Fruit fly (Drosophila melanogaster) whole organism, embryonic: ENCODE data around the gene CG6126.
A peak's percentile ranks its signal among the peaks of the same experiment; 100 is the strongest.

Experiments
- Blimp-1 ChIP-seq: fragments of 200-800 bp; sonication (Bioruptor generic); optimal IDR thresholded peaks from 3 replicates; lab custom pipeline; 2018; ENCODE audit warnings: missing biosample characterization, missing genetic modification characterization, mild to moderate bottlenecking, moderate library complexity, missing genetic modification reagents
- CG11247 ChIP-seq: fragments of 200-800 bp; sonication (Bioruptor generic); IDR thresholded peaks from 2 replicates; pipeline ENCODE4 v1.3.6; 2022; ENCODE audit warnings: missing biosample characterization, missing genetic modification characterization
- CG1233 ChIP-seq: fragments of 200-800 bp; sonication (Bioruptor generic); optimal IDR thresholded peaks from 4 replicates; lab custom pipeline; 2018; ENCODE audit warnings: missing biosample characterization, mild to moderate bottlenecking, missing genetic modification characterization
- CG12659 ChIP-seq: fragments of 200-800 bp; sonication (Bioruptor generic); optimal IDR thresholded peaks from 3 replicates; lab custom pipeline; 2017; ENCODE audit warnings: mild to moderate bottlenecking, missing biosample characterization, missing genetic modification reagents, missing genetic modification characterization
- CG13775 ChIP-seq: fragments of 200-800 bp; sonication (Bioruptor generic); optimal IDR thresholded peaks from 3 replicates; lab custom pipeline; 2017; ENCODE audit warnings: missing biosample characterization, mild to moderate bottlenecking, missing genetic modification characterization
- CG15073 ChIP-seq: fragments of 200-800 bp; sonication (Bioruptor generic); optimal IDR thresholded peaks from 2 replicates; lab custom pipeline; 2016; ENCODE audit warnings: missing biosample characterization, missing genetic modification characterization
- CG1647 ChIP-seq: fragments of 200-800 bp; sonication (Bioruptor generic); optimal IDR thresholded peaks from 3 replicates; lab custom pipeline; 2016; ENCODE audit warnings: missing biosample characterization, missing genetic modification characterization
- CG16813 ChIP-seq: fragments of 200-800 bp; sonication (Bioruptor generic); IDR thresholded peaks from 3 replicates; pipeline ENCODE4 v1.3.6; 2022; ENCODE audit warnings: missing biosample characterization, missing genetic modification characterization; ENCODE audit not compliant: partially characterized antibody
- CG18262 ChIP-seq: fragments of 200-800 bp; optimal IDR thresholded peaks from 3 replicates; lab custom pipeline; 2019; ENCODE audit warnings: missing biosample characterization, mild to moderate bottlenecking, missing genetic modification characterization, moderate library complexity
- CG18764 ChIP-seq: fragments of 200-800 bp; sonication (Bioruptor generic); optimal IDR thresholded peaks from 3 replicates; lab custom pipeline; 2016; ENCODE audit warnings: missing biosample characterization, missing genetic modification characterization
- CG30020 ChIP-seq: fragments of 200-800 bp; optimal IDR thresholded peaks from 2 replicates; lab custom pipeline; 2019; ENCODE audit warnings: missing biosample characterization, mild to moderate bottlenecking, missing genetic modification characterization, moderate library complexity
- CG3065 ChIP-seq: fragments of 200-800 bp; sonication (Bioruptor generic); optimal IDR thresholded peaks from 2 replicates; lab custom pipeline; 2016; ENCODE audit warnings: missing biosample characterization, missing genetic modification characterization
- CG32767 ChIP-seq: fragments of 200-800 bp; sonication (Bioruptor generic); IDR thresholded peaks from 2 replicates; pipeline ENCODE4 v1.3.6; 2022; ENCODE audit warnings: missing biosample characterization, missing genetic modification characterization
- CG3838 ChIP-seq: fragments of 200-800 bp; sonication (Bioruptor generic); optimal IDR thresholded peaks from 3 replicates; lab custom pipeline; 2016; ENCODE audit warnings: missing biosample characterization, missing genetic modification characterization
- CG6272 ChIP-seq: fragments of 200-800 bp; sonication (Bioruptor generic); IDR thresholded peaks from 2 replicates; pipeline ENCODE4 v1.3.6; 2022; ENCODE audit warnings: missing biosample characterization, missing genetic modification characterization
- CG7372 ChIP-seq: fragments of 200-800 bp; sonication (Bioruptor generic); IDR thresholded peaks from 2 replicates; pipeline ENCODE4 v1.3.6; 2022; ENCODE audit warnings: missing biosample characterization, missing genetic modification characterization
- CG7745 ChIP-seq: fragments of 200-800 bp; sonication (Bioruptor generic); optimal IDR thresholded peaks from 2 replicates; lab custom pipeline; 2018; ENCODE audit warnings: missing biosample characterization, mild to moderate bottlenecking, missing genetic modification characterization, moderate library complexity
- CG7987 ChIP-seq: fragments of 200-800 bp; sonication (Bioruptor generic); optimal IDR thresholded peaks from 2 replicates; lab custom pipeline; 2018; ENCODE audit warnings: missing biosample characterization, mild to moderate bottlenecking, missing genetic modification characterization, moderate library complexity
- CG8089 ChIP-seq: fragments of 200-800 bp; sonication (Bioruptor generic); optimal IDR thresholded peaks from 3 replicates; lab custom pipeline; 2016; ENCODE audit warnings: missing biosample characterization, missing genetic modification characterization
- CG9727 ChIP-seq: fragments of 200-800 bp; sonication (Bioruptor generic); optimal IDR thresholded peaks from 3 replicates; lab custom pipeline; 2017; ENCODE audit warnings: missing biosample characterization, mild to moderate bottlenecking, missing genetic modification characterization
- D ChIP-seq, 2 experiments: fragments of 200-800 bp in 1 of 2; fragments of >200 bp in 1 of 2; sonication (Bioruptor generic) in 1 of 2; optimal IDR thresholded peaks; 2 replicates in 1 of 2; 3 replicates in 1 of 2; lab custom pipeline; 2017; ENCODE audit warnings: mild to moderate bottlenecking in 1 of 2, missing biosample characterization in 1 of 2, missing genetic modification characterization in 1 of 2, missing genetic modification reagents in 1 of 2
- Doc3 ChIP-seq: fragments of 200-800 bp; sonication (Bioruptor generic); IDR thresholded peaks from 3 replicates; pipeline ENCODE4 v1.3.6; 2022; ENCODE audit warnings: missing biosample characterization, missing genetic modification characterization; ENCODE audit not compliant: partially characterized antibody
- Fer3 ChIP-seq: fragments of 200-800 bp; sonication (Bioruptor generic); optimal IDR thresholded peaks from 2 replicates; lab custom pipeline; 2018; ENCODE audit warnings: missing biosample characterization, mild to moderate bottlenecking, missing genetic modification characterization, moderate library complexity
- Hey ChIP-seq: fragments of 200-800 bp; sonication (Bioruptor generic); optimal IDR thresholded peaks from 3 replicates; lab custom pipeline; 2018; ENCODE audit warnings: missing biosample characterization, mild to moderate bottlenecking, missing genetic modification characterization
- HmgD ChIP-seq: fragments of 200-800 bp; sonication (Bioruptor generic); optimal IDR thresholded peaks from 3 replicates; lab custom pipeline; 2016; ENCODE audit warnings: missing biosample characterization, missing genetic modification characterization
- Lim3 ChIP-seq: fragments of 200-800 bp; sonication (Bioruptor generic); IDR thresholded peaks from 2 replicates; pipeline ENCODE4 v1.3.6; 2022; ENCODE audit warnings: missing biosample characterization, missing genetic modification characterization
- MESR4 ChIP-seq: fragments of 200-800 bp; sonication (Bioruptor generic); optimal IDR thresholded peaks from 2 replicates; lab custom pipeline; 2018; ENCODE audit warnings: missing biosample characterization, mild to moderate bottlenecking, missing genetic modification characterization, moderate library complexity
- Mrtf ChIP-seq: fragments of 200-800 bp; sonication (Bioruptor generic); IDR thresholded peaks from 3 replicates; pipeline ENCODE4 v1.3.6; 2022; ENCODE audit warnings: missing biosample characterization, missing genetic modification characterization
- Sox100B ChIP-seq: fragments of 200-800 bp; sonication (Bioruptor generic); optimal IDR thresholded peaks from 3 replicates; lab custom pipeline; 2018; ENCODE audit warnings: missing biosample characterization, mild to moderate bottlenecking, missing genetic modification characterization
- ap ChIP-seq: fragments of 200-800 bp; sonication (Bioruptor generic); IDR thresholded peaks from 2 replicates; pipeline ENCODE4 v1.3.6; 2022; ENCODE audit warnings: missing biosample characterization, missing genetic modification characterization
- bbx ChIP-seq: fragments of 200-800 bp; sonication (Bioruptor generic); IDR thresholded peaks from 2 replicates; pipeline ENCODE4 v1.3.6; 2022; ENCODE audit warnings: missing biosample characterization, missing genetic modification characterization; ENCODE audit not compliant: partially characterized antibody
- danr ChIP-seq: fragments of 200-800 bp; sonication (Bioruptor generic); IDR thresholded peaks from 2 replicates; pipeline ENCODE4 v1.3.6; 2022; ENCODE audit warnings: missing biosample characterization, missing genetic modification characterization
- dimm ChIP-seq: fragments of 200-800 bp; sonication (Bioruptor generic); IDR thresholded peaks from 2 replicates; pipeline ENCODE4 v1.3.6; 2022; ENCODE audit warnings: missing biosample characterization, missing genetic modification characterization
- disco-r ChIP-seq: fragments of 200-800 bp; sonication (Bioruptor generic); optimal IDR thresholded peaks from 2 replicates; lab custom pipeline; 2016; ENCODE audit warnings: missing biosample characterization, missing genetic modification characterization
- emc ChIP-seq: fragments of 200-800 bp; sonication (Bioruptor generic); optimal IDR thresholded peaks from 2 replicates; lab custom pipeline; 2016; ENCODE audit warnings: missing biosample characterization, missing genetic modification characterization
- gro ChIP-seq: fragments of 200-800 bp; sonication (Bioruptor generic); optimal IDR thresholded peaks from 2 replicates; lab custom pipeline; 2016; ENCODE audit warnings: missing biosample characterization, missing genetic modification characterization
- jing ChIP-seq: fragments of 200-800 bp; sonication (Bioruptor generic); optimal IDR thresholded peaks from 2 replicates; lab custom pipeline; 2018; ENCODE audit warnings: missing biosample characterization, mild to moderate bottlenecking, missing genetic modification characterization
- kni ChIP-seq: fragments of 200-800 bp; sonication (Bioruptor generic); optimal IDR thresholded peaks from 3 replicates; lab custom pipeline; 2017; ENCODE audit warnings: mild to moderate bottlenecking, missing biosample characterization, missing genetic modification reagents, missing genetic modification characterization
- lbe ChIP-seq: fragments of 200-800 bp; sonication (Bioruptor generic); optimal IDR thresholded peaks from 2 replicates; lab custom pipeline; 2016; ENCODE audit warnings: missing biosample characterization, mild to moderate bottlenecking, missing genetic modification characterization
- pb ChIP-seq: fragments of 200-800 bp; sonication (Bioruptor generic); optimal IDR thresholded peaks from 3 replicates; lab custom pipeline; 2016; ENCODE audit warnings: missing biosample characterization, missing genetic modification characterization
- run ChIP-seq: fragments of 200-800 bp; sonication (Bioruptor generic); optimal IDR thresholded peaks from 3 replicates; lab custom pipeline; 2018; ENCODE audit warnings: missing biosample characterization, mild to moderate bottlenecking, missing genetic modification characterization
- salm ChIP-seq: fragments of 200-800 bp; sonication (Bioruptor generic); optimal IDR thresholded peaks from 2 replicates; lab custom pipeline; 2018; ENCODE audit warnings: missing biosample characterization, mild to moderate bottlenecking, missing genetic modification characterization
- schlank ChIP-seq: fragments of 200-800 bp; sonication (Bioruptor generic); optimal IDR thresholded peaks from 2 replicates; lab custom pipeline; 2018; ENCODE audit warnings: missing biosample characterization, mild to moderate bottlenecking, missing genetic modification characterization
- sima ChIP-seq: fragments of 200-800 bp; sonication (Bioruptor generic); optimal IDR thresholded peaks from 2 replicates; lab custom pipeline; 2016; ENCODE audit warnings: missing biosample characterization, missing genetic modification characterization
- stwl ChIP-seq: fragments of 200-800 bp; sonication (Bioruptor generic); optimal IDR thresholded peaks from 3 replicates; lab custom pipeline; 2018; ENCODE audit warnings: missing biosample characterization, mild to moderate bottlenecking, missing genetic modification characterization, moderate library complexity
- tgo ChIP-seq: fragments of 200-800 bp; sonication (Bioruptor generic); IDR thresholded peaks from 3 replicates; pipeline ENCODE4 v1.3.6; 2022; ENCODE audit warnings: missing biosample characterization, missing genetic modification characterization
- tin ChIP-seq: fragments of 200-800 bp; sonication (Bioruptor generic); optimal IDR thresholded peaks from 3 replicates; lab custom pipeline; 2016; ENCODE audit warnings: missing biosample characterization, missing genetic modification characterization
- tna ChIP-seq: fragments of 200-800 bp; sonication (Bioruptor generic); IDR thresholded peaks from 2 replicates; pipeline ENCODE4 v1.3.6; 2022; ENCODE audit warnings: missing biosample characterization, missing genetic modification characterization; ENCODE audit not compliant: partially characterized antibody
- twi ChIP-seq: fragments of 200-800 bp; optimal IDR thresholded peaks from 2 replicates; lab custom pipeline; 2019; ENCODE audit warnings: missing biosample characterization, mild to moderate bottlenecking, missing genetic modification characterization, moderate library complexity
- vvl ChIP-seq: fragments of 200-800 bp; sonication (Bioruptor generic); IDR thresholded peaks from 2 replicates; pipeline ENCODE4 v1.3.6; 2022; ENCODE audit warnings: missing biosample characterization, missing genetic modification characterization
- zfh1 ChIP-seq: fragments of 200-800 bp; sonication (Bioruptor generic); IDR thresholded peaks from 3 replicates; pipeline ENCODE4 v1.3.6; 2022; ENCODE audit warnings: missing biosample characterization, missing genetic modification characterization
- zfh2 ChIP-seq: fragments of 200-800 bp; sonication (Bioruptor generic); optimal IDR thresholded peaks from 2 replicates; lab custom pipeline; 2016; ENCODE audit warnings: missing biosample characterization, missing genetic modification characterization

Gene CG6126

DNA sequence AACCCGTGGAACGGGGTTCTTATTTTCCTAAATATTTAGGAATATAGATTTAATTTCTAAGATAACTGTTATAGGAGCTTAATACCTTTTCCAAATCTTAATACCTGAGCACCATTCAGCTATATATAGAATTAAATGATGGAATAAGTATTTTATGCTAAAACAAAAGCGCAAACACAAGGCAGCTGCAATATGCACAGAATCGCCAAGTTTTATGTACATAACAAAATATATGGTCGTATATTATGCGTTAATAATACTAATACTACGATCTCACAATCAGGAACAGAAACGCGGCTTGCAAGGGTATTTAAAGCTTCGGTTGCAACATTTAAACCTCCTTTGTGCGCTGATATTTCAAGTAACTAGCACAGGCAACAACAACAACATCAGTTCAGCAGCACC lies 31.9 kb upstream of the CG6126 start (continued):
- TF ChIP-seq emc (GFP tag; lab: Kevin White, UChicago) (no peak), CG3838 (GFP tag; lab: Kevin White, UChicago) (no peak), Sox100B (GFP tag; lab: Kevin White, UChicago) (peak; percentile 73), CG12659 (GFP tag; lab: Kevin White, UChicago) (peak; percentile 10), vvl (GFP tag; lab: Robert Waterston, UW) (no peak), Doc3 (GFP tag; lab: Robert Waterston, UW) (no peak), zfh1 (GFP tag; lab: Robert Waterston, UW) (no peak), HmgD (GFP tag; lab: Kevin White, UChicago) (no peak), dimm (GFP tag; lab: Robert Waterston, UW) (no peak), gro (GFP tag; lab: Kevin White, UChicago) (no peak), stwl (tag; lab: Kevin White, UChicago) (no peak), pb (no peak), CG13775 (GFP tag; lab: Kevin White, UChicago) (no peak), zfh2 (GFP tag; lab: Kevin White, UChicago) (no peak), Mrtf (no peak), ap (GFP tag; lab: Robert Waterston, UW) (no peak), CG1647 (no peak), disco-r (GFP tag; lab: Kevin White, UChicago) (no peak), twi (no peak), CG7745 (tag; lab: Kevin White, UChicago) (no peak), tna (GFP tag; lab: Robert Waterston, UW) (no peak), D (optimal IDR thresholded peaks at IDR 0.05; lab: Kevin White, UChicago) (no peak), D (GFP tag; optimal IDR thresholded peaks at IDR 0.05; lab: Kevin White, UChicago) (peak; percentile 54), lbe (GFP tag; lab: Kevin White, UChicago) (no peak), salm (tag; lab: Kevin White, UChicago) (peak; percentile 22), CG8089 (GFP tag; lab: Kevin White, UChicago) (no peak), CG1233 (peak; percentile 45), run (tag; lab: Kevin White, UChicago) (no peak), CG7987 (GFP tag; lab: Kevin White, UChicago) (no peak), CG32767 (GFP tag; lab: Robert Waterston, UW) (no peak), Fer3 (tag; lab: Kevin White, UChicago) (peak; percentile 4), CG15073 (GFP tag; lab: Kevin White, UChicago) (no peak), schlank (no peak), CG18262 (tag; lab: Kevin White, UChicago) (peak; percentile 75), CG30020 (tag; lab: Kevin White, UChicago) (no peak), sima (GFP tag; lab: Kevin White, UChicago) (no peak), kni (GFP tag; lab: Kevin White, UChicago) (no peak), CG9727 (GFP tag; lab: Kevin White, UChicago) (peak; percentile 56), CG6272 (GFP tag; lab: Robert Waterston, UW) (no peak), CG16813 (GFP tag; lab: Robert Waterston, UW) (no peak), jing (GFP tag; lab: Kevin White, UChicago) (no peak), bbx (GFP tag; lab: Robert Waterston, UW) (no peak), Lim3 (GFP tag; lab: Robert Waterston, UW) (no peak), MESR4 (GFP tag; lab: Kevin White, UChicago) (no peak), tin (GFP tag; lab: Kevin White, UChicago) (no peak), Hey (tag; lab: Kevin White, UChicago) (no peak), Blimp-1 (GFP tag; lab: Kevin White, UChicago) (peak; percentile 1), CG7372 (GFP tag; lab: Robert Waterston, UW) (no peak), tgo (no peak), CG3065 (GFP tag; lab: Kevin White, UChicago) (no peak), CG18764 (no peak), danr (GFP tag; lab: Robert Waterston, UW) (no peak), CG11247 (GFP tag; lab: Robert Waterston, UW) (no peak)
